Worm (Caenorhabditis elegans) whole organism, L4/young adult: ENCODE measurements around the gene dhs-13.

Experiments used
- W03F9.2 ChIP-seq: fragments of 150-350 bp; optimal IDR thresholded peaks from 2 replicates; lab custom pipeline; 2014; ENCODE audit warnings: missing biosample characterization, missing genetic modification characterization
- him-1 ChIP-seq: sonication (generic microtip); optimal IDR thresholded peaks from 2 replicates; lab custom pipeline; 2016; ENCODE audit warnings: missing genotype, missing genetic modification reagents, missing genetic modification characterization, missing compliant biosample characterization

DNA sequence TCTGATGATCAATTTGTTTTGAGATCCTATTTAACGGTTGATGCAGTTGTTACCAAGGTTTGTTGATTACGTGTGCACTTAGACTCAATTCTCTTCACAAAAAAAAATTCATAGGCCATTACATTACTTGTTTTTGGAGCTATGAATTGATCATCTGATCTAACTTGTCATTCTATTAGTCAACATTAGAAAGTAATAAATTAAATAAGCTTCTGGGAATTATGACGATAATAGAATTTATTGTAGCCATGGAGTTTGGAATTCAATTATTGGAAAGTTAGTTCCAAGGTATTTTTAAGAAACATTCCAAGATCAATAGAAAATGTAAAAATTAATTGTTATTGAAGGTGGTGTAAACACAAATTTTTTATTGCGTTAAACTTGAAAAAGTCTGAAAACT is 53.3 kb downstream of the dhs-13 start:
- no peak for TF ChIP-seq him-1 (tag; lab: Kevin White, UChicago)
- TF ChIP-seq W03F9.2 (tag; lab: Kevin White, UChicago): no peak
